Fruit fly (Drosophila melanogaster) whole organism, wandering third instar larva: ENCODE results near the gene Ccp84Ac.

Experiments used
- Abd-B ChIP-seq: fragments of >200 bp; optimal IDR thresholded peaks from 2 replicates; lab custom pipeline; 2017; ENCODE audit warnings: missing biosample characterization, missing genetic modification characterization
- CG32264 ChIP-seq: fragments of 200-800 bp; sonication (Bioruptor generic); optimal IDR thresholded peaks from 2 replicates; lab custom pipeline; 2016; ENCODE audit warnings: missing biosample characterization, missing genetic modification characterization
- CG9705 ChIP-seq: fragments of 200-800 bp; sonication (Bioruptor generic); optimal IDR thresholded peaks from 2 replicates; lab custom pipeline; 2018; ENCODE audit warnings: missing biosample characterization, mild to moderate bottlenecking, missing genetic modification characterization
- CrebA ChIP-seq: fragments of 200-800 bp; sonication (Bioruptor generic); optimal IDR thresholded peaks from 2 replicates; lab custom pipeline; 2016; ENCODE audit warnings: missing biosample characterization, mild to moderate bottlenecking, missing genetic modification characterization, borderline replicate concordance
- Dfd ChIP-seq: fragments of >200 bp; optimal IDR thresholded peaks from 2 replicates; lab custom pipeline; 2017; ENCODE audit warnings: missing biosample characterization, missing genetic modification characterization
- Dif ChIP-seq: fragments of 200-275, 200-300 bp; sonication (Bioruptor generic); optimal IDR thresholded peaks from 2 replicates; lab custom pipeline; 2018; ENCODE audit warnings: missing biosample characterization, missing genetic modification characterization; ENCODE audit not compliant: partially characterized antibody
- GATAd ChIP-seq: sonication (Bioruptor generic); optimal IDR thresholded peaks from 2 replicates; lab custom pipeline; 2016; ENCODE audit warnings: missing biosample characterization, missing genetic modification characterization
- HLH106 ChIP-seq: fragments of 200-800 bp; optimal IDR thresholded peaks from 3 replicates; lab custom pipeline; 2019; ENCODE audit warnings: missing biosample characterization, mild to moderate bottlenecking, missing genetic modification characterization, moderate library complexity
- Hnf4 ChIP-seq: fragments of 200-800 bp; sonication (Bioruptor generic); optimal IDR thresholded peaks from 2 replicates; lab custom pipeline; 2016; ENCODE audit warnings: missing biosample characterization, mild to moderate bottlenecking, missing genetic modification characterization
- Hr78 ChIP-seq: fragments of >200 bp; optimal IDR thresholded peaks from 2 replicates; lab custom pipeline; 2017; ENCODE audit warnings: missing biosample characterization, missing genetic modification characterization
- Jra ChIP-seq: sonication (Bioruptor generic); optimal IDR thresholded peaks from 2 replicates; lab custom pipeline; 2016; ENCODE audit warnings: missing biosample characterization, missing genetic modification characterization
- Mio ChIP-seq: sonication (Bioruptor generic); optimal IDR thresholded peaks from 2 replicates; lab custom pipeline; 2016; ENCODE audit warnings: missing biosample characterization, missing genetic modification characterization
- Myc ChIP-seq: fragments of >200 bp; optimal IDR thresholded peaks from 2 replicates; lab custom pipeline; 2017
- N ChIP-seq: fragments of >200 bp; optimal IDR thresholded peaks from 2 replicates; lab custom pipeline; 2018; ENCODE audit warnings: missing biosample characterization, missing external identifiers, missing genetic modification characterization
- Rel ChIP-seq, 2 experiments: fragments of 200-800 bp; sonication (Bioruptor generic) in 1 of 2; optimal IDR thresholded peaks; 2 replicates in 1 of 2; 3 replicates in 1 of 2; lab custom pipeline; 2016 to 2019; ENCODE audit warnings: mild to moderate bottlenecking in 2 of 2, missing biosample characterization in 2 of 2, missing genetic modification characterization in 2 of 2, moderate library complexity in 1 of 2
- Sp1 ChIP-seq: fragments of 200-800 bp; sonication (Bioruptor generic); optimal IDR thresholded peaks from 3 replicates; lab custom pipeline; 2019; ENCODE audit warnings: missing biosample characterization, mild to moderate bottlenecking, missing genetic modification characterization, moderate library complexity
- Vsx2 ChIP-seq: fragments of 200-300, 225-300 bp; sonication (Bioruptor generic); optimal IDR thresholded peaks from 2 replicates; lab custom pipeline; 2018; ENCODE audit warnings: missing biosample characterization, missing genetic modification characterization; ENCODE audit not compliant: partially characterized antibody
- brk ChIP-seq: fragments of 200-800 bp; sonication (Bioruptor generic); optimal IDR thresholded peaks from 2 replicates; lab custom pipeline; 2016; ENCODE audit warnings: missing biosample characterization, mild to moderate bottlenecking, missing genetic modification characterization
- dl ChIP-seq, 2 experiments: fragments of 175-275, 200-275 bp in 1 of 2; fragments of 200-275 bp in 1 of 2; sonication (Bioruptor generic); optimal IDR thresholded peaks; lab custom pipeline; 2018; ENCODE audit warnings: mild to moderate bottlenecking in 2 of 2, missing biosample characterization in 2 of 2, missing genetic modification characterization in 2 of 2, moderate library complexity in 2 of 2; ENCODE audit not compliant: partially characterized antibody in 2 of 2, insufficient read depth in 1 of 2
- dmrt93B ChIP-seq: fragments of 200-800 bp; sonication (Bioruptor generic); optimal IDR thresholded peaks from 2 replicates; lab custom pipeline; 2018; ENCODE audit warnings: missing biosample characterization, mild to moderate bottlenecking, missing genetic modification characterization
- ey ChIP-seq: fragments of 200-800 bp; sonication (Bioruptor generic); optimal IDR thresholded peaks from 2 replicates; lab custom pipeline; 2016; ENCODE audit warnings: missing biosample characterization, missing genetic modification characterization
- foxo ChIP-seq, 2 experiments: fragments of 200-800 bp; sonication (Bioruptor generic); optimal IDR thresholded peaks; 2 replicates in 1 of 2; 3 replicates in 1 of 2; lab custom pipeline; 2016 to 2017; ENCODE audit warnings: missing biosample characterization in 2 of 2, missing genetic modification characterization in 2 of 2
- fru ChIP-seq: fragments of 200-800 bp; sonication (Bioruptor generic); optimal IDR thresholded peaks from 3 replicates; lab custom pipeline; 2016; ENCODE audit warnings: missing biosample characterization, mild to moderate bottlenecking, missing genetic modification characterization
- h ChIP-seq: fragments of 200-800 bp; sonication (Bioruptor generic); optimal IDR thresholded peaks from 3 replicates; lab custom pipeline; 2016; ENCODE audit warnings: missing biosample characterization, mild to moderate bottlenecking, missing genetic modification characterization
- jim ChIP-seq: fragments of 175-275, 200-325 bp; sonication (Bioruptor generic); optimal IDR thresholded peaks from 2 replicates; lab custom pipeline; 2016; ENCODE audit warnings: missing biosample characterization, mild to moderate bottlenecking, missing genetic modification characterization
- pan ChIP-seq: fragments of >200 bp; optimal IDR thresholded peaks from 2 replicates; lab custom pipeline; 2017
- psq ChIP-seq: fragments of 200-800 bp; sonication (Bioruptor generic); optimal IDR thresholded peaks from 3 replicates; lab custom pipeline; 2017; ENCODE audit warnings: missing biosample characterization, mild to moderate bottlenecking, missing genetic modification characterization, moderate library complexity
- sage ChIP-seq: fragments of 200-800 bp; sonication (Bioruptor generic); optimal IDR thresholded peaks from 2 replicates; lab custom pipeline; 2016; ENCODE audit warnings: missing biosample characterization, mild to moderate bottlenecking, missing genetic modification characterization
- tai ChIP-seq: sonication (Bioruptor generic); optimal IDR thresholded peaks from 2 replicates; lab custom pipeline; 2016; ENCODE audit warnings: missing biosample characterization, missing genetic modification characterization
- usp ChIP-seq: fragments of >200 bp; optimal IDR thresholded peaks from 2 replicates; lab custom pipeline; 2017; ENCODE audit warnings: missing biosample characterization, missing genetic modification characterization

Gene Ccp84Ac

DNA sequence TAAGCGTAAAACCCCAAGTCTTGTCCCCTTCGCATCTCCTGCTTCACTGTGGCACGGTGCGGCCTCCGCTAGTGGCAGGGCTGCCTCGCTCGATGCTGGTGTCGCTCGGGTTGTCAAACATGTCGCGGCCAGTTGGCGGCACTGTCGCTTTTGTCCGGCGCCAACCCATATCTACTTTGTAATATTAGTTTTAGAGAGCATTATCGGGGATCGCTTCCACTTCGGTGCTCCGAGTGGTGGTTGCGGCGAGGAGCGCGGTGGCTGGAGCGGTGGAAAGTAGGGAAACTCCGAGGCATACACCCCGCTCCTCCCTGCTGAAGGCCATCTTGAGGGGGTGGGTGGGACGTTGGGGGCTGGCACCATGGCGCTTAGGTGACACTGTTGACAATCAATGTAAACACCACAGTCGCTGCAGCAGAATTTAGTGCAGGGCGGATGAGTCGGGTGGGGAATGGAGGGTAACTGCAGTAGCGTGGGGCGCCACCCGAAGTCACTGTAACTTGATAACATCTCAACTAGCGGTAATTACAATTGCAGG is 30.9 kb downstream of the Ccp84Ac start:
- TF ChIP-seq psq (GFP tag; lab: Kevin White, UChicago) = no peak
- no peak for TF ChIP-seq fru
- no peak for TF ChIP-seq dmrt93B (GFP tag; lab: Kevin White, UChicago)
- TF ChIP-seq GATAd (GFP tag; lab: Kevin White, UChicago) = no peak
- TF ChIP-seq HLH106 (tag; lab: Kevin White, UChicago) = no peak
- TF ChIP-seq sage (GFP tag; lab: Kevin White, UChicago) = no peak
- no peak for TF ChIP-seq tai (GFP tag; lab: Kevin White, UChicago)
- TF ChIP-seq foxo (GFP tag; optimal IDR thresholded peaks at IDR 0.05; lab: Kevin White, UChicago) = no peak
- TF ChIP-seq brk = no peak
- no peak for TF ChIP-seq Rel (GFP tag; optimal IDR thresholded peaks at IDR 0.05; lab: Kevin White, UChicago)
- TF ChIP-seq Rel (tag; optimal IDR thresholded peaks at IDR 0.05; lab: Kevin White, UChicago) = no peak
- no peak for TF ChIP-seq CG32264
- TF ChIP-seq ey (GFP tag; lab: Kevin White, UChicago) = no peak
- TF ChIP-seq, all 38 proteins: peak for 0

DNA sequence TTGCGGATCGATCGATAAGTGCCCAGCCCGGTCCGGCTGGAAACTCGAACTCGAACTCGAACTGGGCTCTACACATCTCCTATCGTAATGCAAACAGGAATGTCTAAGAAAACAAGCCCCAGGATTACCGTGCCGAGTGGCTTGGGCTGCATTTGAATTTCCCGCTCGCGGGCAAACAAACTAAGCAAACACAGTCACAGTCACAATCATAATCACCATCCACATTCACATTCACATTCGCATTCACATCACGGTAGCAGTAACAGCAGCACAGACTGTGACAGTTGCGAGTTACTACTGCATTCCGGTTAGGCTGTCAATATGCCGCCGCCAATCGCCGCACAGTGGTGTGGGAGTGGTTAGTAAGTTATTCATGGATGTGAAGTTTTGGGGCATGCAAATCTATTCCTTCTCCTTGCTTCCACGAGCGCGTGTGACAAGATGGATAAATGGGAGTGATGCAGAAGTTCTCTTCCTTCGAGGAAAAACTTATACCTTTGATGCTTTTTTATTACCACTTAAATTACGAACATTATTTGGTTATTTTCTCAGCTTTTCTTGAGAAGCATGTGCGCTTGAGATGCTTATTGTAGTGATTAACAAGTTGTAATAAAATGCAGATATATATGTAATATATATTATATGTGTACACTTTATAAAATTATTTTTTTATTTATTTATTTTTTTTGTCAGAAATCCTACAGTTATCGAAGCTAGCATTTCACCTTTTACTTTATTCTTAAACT is 31.5 kb downstream of the Ccp84Ac start:
- TF ChIP-seq tai (GFP tag; lab: Kevin White, UChicago) (no peak), Dfd (GFP tag; lab: Kevin White, UChicago) (no peak), Hnf4 (GFP tag; lab: Kevin White, UChicago) (no peak), usp (GFP tag; lab: Kevin White, UChicago) (no peak), Jra (GFP tag; lab: Kevin White, UChicago) (no peak), CG9705 (GFP tag; lab: Kevin White, UChicago) (no peak)

DNA sequence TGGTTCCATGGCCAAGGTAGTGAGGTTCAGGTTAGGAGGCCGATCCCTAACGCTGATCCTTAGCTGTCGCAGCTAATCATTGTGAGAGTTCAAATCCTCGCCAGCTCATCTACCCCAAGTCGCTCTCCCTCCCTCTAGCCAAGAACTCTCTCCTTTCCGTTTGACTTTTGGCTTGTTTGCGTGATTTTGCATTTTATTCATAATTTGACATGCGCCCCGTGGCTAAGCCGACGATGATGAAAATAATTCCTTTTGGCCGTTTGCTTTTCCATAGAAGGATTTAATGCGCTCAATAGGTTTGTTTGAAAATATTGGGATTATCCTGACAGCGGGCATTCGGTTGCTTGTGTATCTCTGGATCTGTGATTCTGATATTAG is 32.8 kb downstream of the Ccp84Ac start:
- no peak for TF ChIP-seq brk
- no peak for TF ChIP-seq pan (lab: Kevin White, UChicago)
- TF ChIP-seq Dfd (GFP tag; lab: Kevin White, UChicago) = no peak
- TF ChIP-seq dl (GFP tag; optimal IDR thresholded peaks at IDR 0.05; lab: Kevin White, UChicago; ENCODE audit: insufficient read depth in 1 of 2, partially characterized antibody in 2 of 2) = no peak
- no peak for TF ChIP-seq CrebA (GFP tag; lab: Kevin White, UChicago)
- no peak for TF ChIP-seq N
- TF ChIP-seq Hnf4 (GFP tag; lab: Kevin White, UChicago) = no peak
- no peak for TF ChIP-seq Hr78 (GFP tag; lab: Kevin White, UChicago)
- no peak for TF ChIP-seq tai (GFP tag; lab: Kevin White, UChicago)
- TF ChIP-seq Sp1 = no peak
- TF ChIP-seq Mio (GFP tag; lab: Kevin White, UChicago) = no peak
- no peak for TF ChIP-seq h (GFP tag; lab: Kevin White, UChicago)
- no peak for TF ChIP-seq CG32264
- TF ChIP-seq dmrt93B (GFP tag; lab: Kevin White, UChicago) = no peak
- TF ChIP-seq usp (GFP tag; lab: Kevin White, UChicago) = no peak
- no peak for TF ChIP-seq HLH106 (tag; lab: Kevin White, UChicago)
- no peak for TF ChIP-seq jim (GFP tag; lab: Kevin White, UChicago)

DNA sequence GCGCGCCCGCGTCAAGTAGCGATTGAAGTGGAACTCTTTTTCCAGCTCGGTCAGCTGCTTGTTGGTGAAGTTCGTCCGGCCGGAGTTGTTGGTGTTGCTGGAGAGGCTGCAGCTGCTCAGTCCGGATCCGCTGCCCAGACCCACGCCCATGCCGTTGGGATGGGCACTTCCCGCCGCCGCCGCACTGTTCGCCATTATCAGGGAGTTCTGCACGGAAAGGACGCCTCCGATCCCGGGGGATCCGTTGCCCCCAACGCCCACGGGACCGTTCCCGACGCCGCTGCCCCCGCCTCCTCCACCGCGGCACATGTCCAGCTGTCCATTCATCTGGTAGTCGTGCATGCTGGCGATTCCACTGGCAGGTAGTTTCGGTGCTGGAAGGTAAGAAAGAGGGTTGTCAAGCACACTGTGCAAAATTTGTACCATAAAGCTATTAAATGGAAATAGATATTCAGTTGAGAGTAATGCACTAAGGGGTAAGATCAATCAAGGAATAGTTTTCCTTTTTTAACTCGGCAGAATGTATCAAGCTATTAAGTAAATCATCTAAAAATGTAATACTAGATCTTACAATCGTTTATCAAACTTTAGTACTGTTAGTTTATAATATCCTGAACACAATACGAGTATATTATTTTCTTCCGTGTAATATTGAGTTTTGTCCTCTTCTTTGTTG is 33.3 kb downstream of the Ccp84Ac start:
- TF ChIP-seq Dif = no peak
- no peak for TF ChIP-seq Abd-B (GFP tag; lab: Kevin White, UChicago)
- peak; percentile 98 for TF ChIP-seq Dfd (GFP tag; lab: Kevin White, UChicago)
- no peak for TF ChIP-seq N
- no peak for TF ChIP-seq HLH106 (tag; lab: Kevin White, UChicago)
- TF ChIP-seq Rel (GFP tag; optimal IDR thresholded peaks at IDR 0.05; lab: Kevin White, UChicago) = no peak
- no peak for TF ChIP-seq Rel (tag; optimal IDR thresholded peaks at IDR 0.05; lab: Kevin White, UChicago)

DNA sequence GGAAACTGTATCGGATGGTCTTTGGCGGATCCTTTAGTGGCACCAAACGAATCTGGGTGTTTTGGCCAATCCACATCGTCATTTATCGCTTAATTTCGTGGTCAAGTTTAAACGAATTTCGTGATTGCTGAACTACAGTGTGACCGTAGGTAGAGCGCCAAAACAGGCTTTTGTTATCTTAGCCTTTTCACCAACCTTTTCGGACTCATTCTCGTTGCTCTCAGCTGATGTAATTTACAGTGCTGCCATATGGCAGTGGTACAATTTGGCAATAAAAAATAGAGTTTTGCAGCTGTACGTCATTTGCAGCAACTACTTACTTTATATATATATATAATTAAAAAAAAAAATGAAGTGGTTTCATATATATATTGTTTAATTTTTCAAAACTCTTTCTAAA is 36.1 kb downstream of the Ccp84Ac start, which contains the start of gene agt:
TSS of gene agt (minus strand) at position 160 of the 400 bp plus-strand sequence.
- TF ChIP-seq Myc (lab: Kevin White, UChicago) (peak; percentile 74), Sp1 (no peak), Vsx2 (no peak), Hr78 (GFP tag; lab: Kevin White, UChicago) (no peak), Rel (GFP tag; optimal IDR thresholded peaks at IDR 0.05; lab: Kevin White, UChicago) (no peak), Rel (tag; optimal IDR thresholded peaks at IDR 0.05; lab: Kevin White, UChicago) (peak; percentile 45)
